Fruit fly (Drosophila melanogaster) whole organism, embryonic: ENCODE results near the gene CG4480.

Experiments used
- Ada2b ChIP-seq: fragments of 200-800 bp; sonication (Bioruptor generic); IDR thresholded peaks from 2 replicates; pipeline ENCODE4 v1.3.6; 2022; ENCODE audit warnings: missing biosample characterization, missing genetic modification characterization
- CG11247 ChIP-seq: fragments of 200-800 bp; sonication (Bioruptor generic); IDR thresholded peaks from 2 replicates; pipeline ENCODE4 v1.3.6; 2022; ENCODE audit warnings: missing biosample characterization, missing genetic modification characterization
- CG11456 ChIP-seq: fragments of 200-800 bp; sonication (Bioruptor generic); IDR thresholded peaks from 3 replicates; pipeline ENCODE4 v1.3.6; 2022; ENCODE audit warnings: missing biosample characterization, missing genetic modification characterization
- CG12104 ChIP-seq: fragments of 200-800 bp; sonication (Bioruptor generic); optimal IDR thresholded peaks from 3 replicates; lab custom pipeline; 2016; ENCODE audit warnings: missing biosample characterization, missing genetic modification characterization
- CG13424 ChIP-seq: fragments of 200-800 bp; sonication (Bioruptor generic); optimal IDR thresholded peaks from 2 replicates; lab custom pipeline; 2019; ENCODE audit warnings: missing biosample characterization, mild to moderate bottlenecking, missing genetic modification characterization, moderate library complexity
- CG13894 ChIP-seq: fragments of 200-800 bp; sonication (Bioruptor generic); optimal IDR thresholded peaks from 3 replicates; lab custom pipeline; 2018; ENCODE audit warnings: missing biosample characterization, mild to moderate bottlenecking, missing genetic modification characterization, moderate library complexity
- CG14667 ChIP-seq: fragments of 200-800 bp; sonication (Bioruptor generic); IDR thresholded peaks from 2 replicates; pipeline ENCODE4 v1.3.6; 2022; ENCODE audit warnings: missing biosample characterization, missing genetic modification characterization
- CG15601 ChIP-seq: fragments of 200-800 bp; sonication (Bioruptor generic); optimal IDR thresholded peaks from 3 replicates; lab custom pipeline; 2019; ENCODE audit warnings: missing biosample characterization, mild to moderate bottlenecking, missing genetic modification characterization, moderate library complexity
- CG15696 ChIP-seq: fragments of 200-800 bp; sonication (Bioruptor generic); optimal IDR thresholded peaks from 2 replicates; lab custom pipeline; 2019; ENCODE audit warnings: missing biosample characterization, mild to moderate bottlenecking, missing genetic modification characterization, moderate library complexity
- CG16863 ChIP-seq: fragments of 200-800 bp; sonication (Bioruptor generic); optimal IDR thresholded peaks from 3 replicates; lab custom pipeline; 2016; ENCODE audit warnings: missing biosample characterization, missing genetic modification characterization
- CG18011 ChIP-seq: fragments of 200-800 bp; sonication (Bioruptor generic); optimal IDR thresholded peaks from 2 replicates; lab custom pipeline; 2017; ENCODE audit warnings: missing biosample characterization, missing genetic modification characterization, mild to moderate bottlenecking, moderate library complexity, missing genotype
- CG6689 ChIP-seq: fragments of 200-800 bp; sonication (Bioruptor generic); IDR thresholded peaks from 2 replicates; pipeline ENCODE4 v1.3.6; 2022; ENCODE audit warnings: missing biosample characterization, missing genetic modification characterization
- CG7839 ChIP-seq: fragments of 200-800 bp; sonication (Bioruptor generic); optimal IDR thresholded peaks from 3 replicates; lab custom pipeline; 2018; ENCODE audit warnings: missing biosample characterization, mild to moderate bottlenecking, missing genetic modification characterization, moderate library complexity
- CG7928 ChIP-seq: fragments of 200-800 bp; sonication (Bioruptor generic); optimal IDR thresholded peaks from 2 replicates; lab custom pipeline; 2017; ENCODE audit warnings: missing biosample characterization, mild to moderate bottlenecking, missing genetic modification characterization
- CG9609 ChIP-seq: fragments of 200-800 bp; sonication (Bioruptor generic); optimal IDR thresholded peaks from 3 replicates; lab custom pipeline; 2016; ENCODE audit warnings: missing biosample characterization, missing genetic modification characterization
- Eip74EF ChIP-seq, 2 experiments: fragments of 200-800 bp in 1 of 2; fragments of >200 bp in 1 of 2; sonication (Bioruptor generic) in 1 of 2; optimal IDR thresholded peaks; 2 replicates each; lab custom pipeline; 2017 to 2019; ENCODE audit warnings: missing biosample characterization in 2 of 2, missing genetic modification characterization in 2 of 2, mild to moderate bottlenecking in 1 of 2, moderate library complexity in 1 of 2
- Ets65A ChIP-seq: fragments of 200-800 bp; sonication (Bioruptor generic); peaks from one replicate; lab custom pipeline; 2016; ENCODE audit warnings: missing biosample characterization, missing genetic modification characterization
- HmgD ChIP-seq: fragments of 200-800 bp; sonication (Bioruptor generic); optimal IDR thresholded peaks from 3 replicates; lab custom pipeline; 2016; ENCODE audit warnings: missing biosample characterization, missing genetic modification characterization
- HmgZ ChIP-seq: fragments of 200-800 bp; sonication (Bioruptor generic); optimal IDR thresholded peaks from 2 replicates; lab custom pipeline; 2018; ENCODE audit warnings: missing biosample characterization, mild to moderate bottlenecking, missing genetic modification characterization
- Hr51 ChIP-seq, 2 experiments: fragments of 200-800 bp; sonication (Bioruptor generic); optimal IDR thresholded peaks; 2 replicates in 1 of 2; 3 replicates in 1 of 2; lab custom pipeline; 2016 to 2018; ENCODE audit warnings: missing biosample characterization in 2 of 2, missing genetic modification characterization in 2 of 2, mild to moderate bottlenecking in 1 of 2, moderate library complexity in 1 of 2
- Mad ChIP-seq: fragments of 200-800 bp; sonication (Bioruptor generic); optimal IDR thresholded peaks from 2 replicates; lab custom pipeline; 2016; ENCODE audit warnings: missing biosample characterization, missing genetic modification characterization
- Neu2 ChIP-seq: fragments of 200-800 bp; sonication (Bioruptor generic); optimal IDR thresholded peaks from 3 replicates; lab custom pipeline; 2016; ENCODE audit warnings: missing biosample characterization, missing genetic modification characterization, borderline replicate concordance
- Oli ChIP-seq: fragments of 200-800 bp; sonication (Bioruptor generic); optimal IDR thresholded peaks from 2 replicates; lab custom pipeline; 2018; ENCODE audit warnings: missing biosample characterization, mild to moderate bottlenecking, missing genetic modification characterization, moderate library complexity
- Ptx1 ChIP-seq: fragments of 200-800 bp; sonication (Bioruptor generic); IDR thresholded peaks from 2 replicates; pipeline ENCODE4 v1.3.6; 2022; ENCODE audit warnings: missing biosample characterization, missing genetic modification characterization
- Rx ChIP-seq: fragments of 200-800 bp; sonication (Bioruptor generic); IDR thresholded peaks from 2 replicates; pipeline ENCODE4 v1.3.6; 2022; ENCODE audit warnings: missing biosample characterization, missing genetic modification characterization
- Spps ChIP-seq: fragments of 200-800 bp; sonication (Bioruptor generic); optimal IDR thresholded peaks from 2 replicates; lab custom pipeline; 2018; ENCODE audit warnings: missing biosample characterization, mild to moderate bottlenecking, missing genetic modification characterization
- Taf1 ChIP-seq: fragments of 200-800 bp; sonication (Bioruptor generic); IDR thresholded peaks from 2 replicates; pipeline ENCODE4 v1.3.6; 2022; ENCODE audit warnings: missing biosample characterization, missing genetic modification characterization
- dysf ChIP-seq: fragments of 200-800 bp; sonication (Bioruptor generic); IDR thresholded peaks from 3 replicates; pipeline ENCODE4 v1.3.6; 2022; ENCODE audit warnings: missing biosample characterization, missing genetic modification characterization
- fru ChIP-seq: fragments of >200 bp; optimal IDR thresholded peaks from 2 replicates; lab custom pipeline; 2017
- gem ChIP-seq: fragments of 200-800 bp; sonication (Bioruptor generic); optimal IDR thresholded peaks from 2 replicates; lab custom pipeline; 2019; ENCODE audit warnings: missing biosample characterization, mild to moderate bottlenecking, missing genetic modification characterization, moderate library complexity
- gsb-n ChIP-seq: fragments of 200-800 bp; sonication (Bioruptor generic); optimal IDR thresholded peaks from 3 replicates; lab custom pipeline; 2018; ENCODE audit warnings: missing biosample characterization, mild to moderate bottlenecking, missing genetic modification characterization
- klu ChIP-seq: fragments of 200-800 bp; sonication (Bioruptor generic); IDR thresholded peaks from 2 replicates; pipeline ENCODE4 v1.3.6; 2022; ENCODE audit warnings: missing biosample characterization, missing genetic modification characterization
- lab ChIP-seq: fragments of 200-800 bp; sonication (Bioruptor generic); optimal IDR thresholded peaks from 3 replicates; lab custom pipeline; 2017; ENCODE audit warnings: missing biosample characterization, missing genetic modification characterization, mild to moderate bottlenecking, moderate library complexity, missing genetic modification reagents
- lbe ChIP-seq: fragments of 200-800 bp; sonication (Bioruptor generic); optimal IDR thresholded peaks from 2 replicates; lab custom pipeline; 2016; ENCODE audit warnings: missing biosample characterization, mild to moderate bottlenecking, missing genetic modification characterization
- lmd ChIP-seq: fragments of 200-800 bp; sonication (Bioruptor generic); IDR thresholded peaks from 2 replicates; pipeline ENCODE4 v1.3.6; 2022; ENCODE audit warnings: missing biosample characterization, missing genetic modification characterization
- lola ChIP-seq, 3 experiments: fragments of >200 bp in 2 of 3; fragments of 200-800 bp in 1 of 3; sonication (Bioruptor generic) in 1 of 3; optimal IDR thresholded peaks; 2 replicates each; lab custom pipeline; 2017 to 2019; ENCODE audit warnings: missing biosample characterization in 3 of 3, missing genetic modification characterization in 3 of 3, mild to moderate bottlenecking in 1 of 3, moderate library complexity in 1 of 3
- nerfin-1 ChIP-seq: fragments of 200-800 bp; sonication (Bioruptor generic); optimal IDR thresholded peaks from 3 replicates; lab custom pipeline; 2019; ENCODE audit warnings: missing biosample characterization, mild to moderate bottlenecking, missing genetic modification characterization, moderate library complexity
- prd ChIP-seq, 3 experiments: fragments of >200 bp in 2 of 3; fragments of 200-800 bp in 1 of 3; sonication (Bioruptor generic) in 1 of 3; optimal IDR thresholded peaks in 2 of 3; IDR thresholded peaks in 1 of 3; 2 replicates in 2 of 3; 3 replicates in 1 of 3; pipeline versions ENCODE4 v1.3.6 to Lab custom; 2017 to 2022; ENCODE audit warnings: missing biosample characterization in 1 of 3, missing genetic modification characterization in 1 of 3
- row ChIP-seq: fragments of 200-800 bp; sonication (Bioruptor generic); IDR thresholded peaks from 3 replicates; pipeline ENCODE4 v1.3.6; 2022; ENCODE audit warnings: missing biosample characterization, missing genetic modification characterization
- sc ChIP-seq, 3 experiments: fragments of >200 bp in 2 of 3; fragments of 200-800 bp in 1 of 3; sonication (Bioruptor generic) in 1 of 3; optimal IDR thresholded peaks; 2 replicates in 2 of 3; 3 replicates in 1 of 3; lab custom pipeline; 2017; ENCODE audit warnings: mild to moderate bottlenecking in 1 of 3, missing biosample characterization in 1 of 3, missing genetic modification characterization in 1 of 3, missing genetic modification reagents in 1 of 3
- sens ChIP-seq: fragments of 200-800 bp; sonication (Bioruptor generic); peaks from one replicate; lab custom pipeline; 2016; ENCODE audit warnings: missing biosample characterization, missing genetic modification characterization
- sisA ChIP-seq: fragments of 200-800 bp; sonication (Bioruptor generic); IDR thresholded peaks from 2 replicates; pipeline ENCODE4 v1.3.6; 2022; ENCODE audit warnings: missing biosample characterization, missing genetic modification characterization
- slou ChIP-seq: fragments of 200-800 bp; sonication (Bioruptor generic); optimal IDR thresholded peaks from 3 replicates; lab custom pipeline; 2016; ENCODE audit warnings: missing biosample characterization, missing genetic modification characterization
- sob ChIP-seq: fragments of 200-800 bp; sonication (Bioruptor generic); IDR thresholded peaks from 2 replicates; pipeline ENCODE4 v1.3.6; 2022; ENCODE audit warnings: missing biosample characterization, missing genetic modification characterization
- tap ChIP-seq: fragments of 200-800 bp; optimal IDR thresholded peaks from 3 replicates; lab custom pipeline; 2019; ENCODE audit warnings: missing biosample characterization, mild to moderate bottlenecking, missing genetic modification characterization, moderate library complexity
- tgo ChIP-seq: fragments of 200-800 bp; sonication (Bioruptor generic); IDR thresholded peaks from 3 replicates; pipeline ENCODE4 v1.3.6; 2022; ENCODE audit warnings: missing biosample characterization, missing genetic modification characterization
- tup ChIP-seq: fragments of 200-800 bp; sonication (Bioruptor generic); optimal IDR thresholded peaks from 2 replicates; lab custom pipeline; 2016; ENCODE audit warnings: missing biosample characterization, mild to moderate bottlenecking, missing genetic modification characterization, moderate library complexity
- yki ChIP-seq: fragments of >200 bp; optimal IDR thresholded peaks from 3 replicates; lab custom pipeline; 2018

Gene CG4480

DNA sequence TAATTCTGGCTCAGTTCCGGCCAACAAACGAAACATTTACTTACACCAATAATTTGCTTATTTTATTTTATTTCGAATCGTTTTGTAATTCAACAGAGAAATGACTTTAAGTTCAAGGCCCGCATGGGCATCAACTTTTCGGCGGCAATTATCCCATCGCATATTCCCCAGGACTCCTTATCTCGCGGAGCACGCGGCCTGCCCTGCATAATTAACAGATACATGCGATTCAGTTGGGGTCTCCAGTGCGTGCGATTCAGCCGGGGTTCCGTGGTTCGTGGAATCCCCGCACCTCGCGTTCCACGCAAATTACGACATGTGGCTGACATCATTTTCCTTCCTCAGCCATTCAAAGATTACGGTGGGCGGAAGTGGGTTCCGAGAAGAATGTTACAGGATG lies at the start of gene CG4480:
CG4480 (minus strand) TSS at position 101 of the 400 bp plus-strand sequence.
- peak; percentile 4 for TF ChIP-seq sens
- TF ChIP-seq CG9609 (GFP tag; lab: Kevin White, UChicago) = no peak
- peak; percentile 18 for TF ChIP-seq Ets65A (GFP tag; lab: Kevin White, UChicago)
- TF ChIP-seq, all 482 proteins: peak for 2

DNA sequence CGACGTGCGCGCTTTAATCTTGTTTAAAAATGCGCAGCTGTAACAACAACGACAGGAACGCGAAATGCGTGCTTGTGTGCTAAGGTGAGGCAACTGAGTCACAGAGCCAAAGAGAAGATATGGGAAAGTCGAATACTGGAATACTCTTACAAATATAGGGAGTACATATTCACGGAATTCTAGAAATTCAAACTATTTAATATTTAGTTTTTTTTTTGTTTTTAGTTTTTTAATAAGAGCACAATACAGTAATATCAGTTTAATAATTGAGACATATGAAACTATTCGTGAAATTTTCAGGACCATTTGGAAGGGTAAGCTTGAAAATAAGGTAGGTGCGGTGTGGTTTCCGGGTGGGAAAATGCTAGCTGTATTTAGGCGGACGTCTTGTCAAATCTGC lies 15.7 kb upstream of the CG4480 start:
- TF ChIP-seq lbe (GFP tag; lab: Kevin White, UChicago) (no peak), dysf (0 out of 3 replicates have a peak, but pooled peaks have one; percentile 65), Spps (tag; lab: Kevin White, UChicago) (no peak), Rx (GFP tag; lab: Robert Waterston, UW) (no peak), CG7928 (no peak), CG6689 (GFP tag; lab: Robert Waterston, UW) (no peak), Hr51 (GFP tag; optimal IDR thresholded peaks at IDR 0.05; lab: Kevin White, UChicago) (peak in 1 of 2 experiments; percentile 34), gsb-n (no peak), prd (optimal IDR thresholded peaks at IDR 0.05; lab: Kevin White, UChicago) (no peak), prd (GFP tag; IDR thresholded peaks at IDR 0.05; lab: Robert Waterston, UW) (0 out of 3 replicates have a peak, but pooled peaks have one; percentile 9), nerfin-1 (tag; lab: Kevin White, UChicago) (no peak), sob (GFP tag; lab: Robert Waterston, UW) (0 out of 2 replicates have a peak, but pooled peaks have one; percentile 40), CG11456 (GFP tag; lab: Robert Waterston, UW) (no peak), Eip74EF (GFP tag; optimal IDR thresholded peaks at IDR 0.05; lab: Kevin White, UChicago) (no peak), CG14667 (GFP tag; lab: Robert Waterston, UW) (no peak), Taf1 (GFP tag; lab: Robert Waterston, UW) (no peak), gem (tag; lab: Kevin White, UChicago) (peak; percentile 2), Oli (tag; lab: Kevin White, UChicago) (no peak), HmgZ (tag; lab: Kevin White, UChicago) (no peak), CG13894 (tag; lab: Kevin White, UChicago) (peak; percentile 23), klu (GFP tag; lab: Robert Waterston, UW) (no peak), CG13424 (tag; lab: Kevin White, UChicago) (no peak), yki (lab: Kevin White, UChicago) (no peak), sisA (no peak), CG16863 (GFP tag; lab: Kevin White, UChicago) (no peak), CG18011 (GFP tag; lab: Kevin White, UChicago) (no peak), lmd (GFP tag; lab: Robert Waterston, UW) (peak; percentile 24; the same call in 1 of the 2 replicates), fru (lab: Kevin White, UChicago) (no peak), tup (GFP tag; lab: Kevin White, UChicago) (no peak), Neu2 (GFP tag; lab: Kevin White, UChicago) (no peak), Ptx1 (GFP tag; lab: Robert Waterston, UW) (peak; percentile 46; the same call in 1 of the 2 replicates), CG7839 (tag; lab: Kevin White, UChicago) (peak; percentile 50), sc (optimal IDR thresholded peaks at IDR 0.05; lab: Kevin White, UChicago) (no peak), sc (GFP tag; optimal IDR thresholded peaks at IDR 0.05; lab: Kevin White, UChicago) (no peak), slou (no peak), row (GFP tag; lab: Robert Waterston, UW) (0 out of 3 replicates have a peak, but pooled peaks have one; percentile 40), lab (GFP tag; lab: Kevin White, UChicago) (peak; percentile 57), HmgD (GFP tag; lab: Kevin White, UChicago) (no peak), CG12104 (no peak), lola (GFP tag; optimal IDR thresholded peaks at IDR 0.05; lab: Kevin White, UChicago) (no peak), tgo (GFP tag; lab: Robert Waterston, UW) (peak; percentile 22; the same call in 1 of the 3 replicates), CG15696 (tag; lab: Kevin White, UChicago) (no peak), Ada2b (GFP tag; lab: Robert Waterston, UW) (peak; percentile 35; the same call in 1 of the 2 replicates), tap (tag; lab: Kevin White, UChicago) (no peak), CG15601 (tag; lab: Kevin White, UChicago) (no peak), CG11247 (GFP tag; lab: Robert Waterston, UW) (no peak), Mad (GFP tag; lab: Kevin White, UChicago) (no peak)
